Worm (Caenorhabditis elegans): ENCODE results near the gene nhr-176.

DNA sequence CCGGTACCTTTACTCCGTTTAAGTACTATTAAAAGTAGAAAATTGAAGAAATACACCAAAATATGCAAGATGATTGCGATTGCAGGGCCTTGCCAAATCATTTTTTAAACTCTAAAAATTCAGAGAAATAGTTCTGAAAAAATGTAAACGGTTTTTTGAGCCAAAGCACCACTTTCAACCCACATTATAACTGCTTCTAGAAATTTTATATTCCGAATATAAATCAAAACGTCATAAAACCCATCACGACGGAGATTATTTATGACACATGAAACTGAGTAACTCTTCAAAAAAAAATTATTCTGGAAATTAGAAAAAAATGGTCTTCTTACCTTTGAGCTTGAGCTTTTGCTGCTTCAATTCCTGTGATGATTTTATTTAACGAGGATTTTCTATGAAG, 43.1 kb downstream of the nhr-176 start, which contains the start of gene srxa-16:
- TF ChIP-seq nhr-28 (tag; optimal IDR thresholded peaks at IDR 0.05) (no peak), ama-1 (optimal IDR thresholded peaks at IDR 0.05) (no peak), skn-1 (tag; optimal IDR thresholded peaks at IDR 0.05) (no peak), tbx-2 (tag; optimal IDR thresholded peaks at IDR 0.05) (no peak), C04F5.9 (tag; optimal IDR thresholded peaks at IDR 0.05) (no peak), nhr-76 (tag; optimal IDR thresholded peaks at IDR 0.05) (no peak), lin-39 (tag; optimal IDR thresholded peaks at IDR 0.05) (no peak), nhr-237 (tag; optimal IDR thresholded peaks at IDR 0.05) (no peak), blmp-1 (tag; optimal IDR thresholded peaks at IDR 0.05) (no peak)
